Fruit fly (Drosophila melanogaster): ENCODE data around the gene GstT4.

DNA sequence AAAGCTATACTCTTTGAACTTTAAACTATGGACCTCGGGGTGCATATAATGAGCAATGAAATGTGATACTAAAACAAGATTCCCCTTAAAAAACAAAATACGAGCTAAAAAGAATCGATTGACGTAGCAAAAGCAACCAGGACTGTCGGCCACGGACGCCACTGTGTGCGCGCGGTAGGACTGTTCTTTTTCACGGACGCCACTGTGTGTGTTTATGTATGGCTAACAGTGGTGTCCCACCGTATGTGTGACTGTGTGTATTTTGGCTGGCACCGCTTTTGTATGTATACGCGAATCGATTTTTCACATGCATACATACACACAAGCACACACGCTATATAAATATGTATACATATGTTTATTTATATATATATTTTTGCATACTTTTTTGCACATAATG, 20.8 kb upstream of the GstT4 start:
- TF ChIP-seq fd96Ca (GFP tag; IDR thresholded peaks at IDR 0.05) = peak; percentile 64; the same call in 2 of the 3 replicates
- TF ChIP-seq Snoo (tag; optimal IDR thresholded peaks at IDR 0.05) = peak; percentile 37
- peak; percentile 21 for TF ChIP-seq CG15710 (tag; optimal IDR thresholded peaks at IDR 0.05)
- TF ChIP-seq Pif1B (GFP tag; optimal IDR thresholded peaks at IDR 0.05) = peak; percentile 58
- peak; percentile 29 for TF ChIP-seq CG8159 (tag; optimal IDR thresholded peaks at IDR 0.05)
- no peak for TF ChIP-seq CG9948 (tag; optimal IDR thresholded peaks at IDR 0.05)
- no peak for TF ChIP-seq EcR (GFP tag; optimal IDR thresholded peaks at IDR 0.05)
- TF ChIP-seq D1 (tag; optimal IDR thresholded peaks at IDR 0.05) = no peak
- peak; percentile 30 for TF ChIP-seq CG13204 (GFP tag; optimal IDR thresholded peaks at IDR 0.05)
- peak; percentile 69 for TF ChIP-seq CG32121 (GFP tag; IDR thresholded peaks at IDR 0.05)
- TF ChIP-seq Pif1A (GFP tag; optimal IDR thresholded peaks at IDR 0.05) = peak; percentile 60
- no peak for TF ChIP-seq CG10348 (GFP tag; IDR thresholded peaks at IDR 0.05)
- peak; percentile 47; the same call in 1 of the 2 replicates for TF ChIP-seq rn (GFP tag; IDR thresholded peaks at IDR 0.05)
- TF ChIP-seq CG12605 (GFP tag; IDR thresholded peaks at IDR 0.05) = peak; percentile 53; the same call in 1 of the 2 replicates
